Worm (Caenorhabditis elegans) whole organism, early embryonic: ENCODE results near the gene T05B11.4.

ENCODE experiments used
- B0310.2 ChIP-seq: sonication (generic microtip); optimal IDR thresholded peaks from 2 replicates; lab custom pipeline; 2016; ENCODE audit warnings: mild to moderate bottlenecking, missing genetic modification characterization, missing compliant biosample characterization
- F13C5.2 ChIP-seq: sonication (generic microtip); optimal IDR thresholded peaks from 2 replicates; lab custom pipeline; 2017; ENCODE audit warnings: mild to moderate bottlenecking, missing genetic modification characterization, inconsistent platforms, missing compliant biosample characterization
- aly-1 ChIP-seq: sonication (generic microtip); optimal IDR thresholded peaks from 2 replicates; lab custom pipeline; 2016; ENCODE audit warnings: missing genetic modification characterization, missing compliant biosample characterization
- ama-1 ChIP-seq: fragments of 150-350 bp; optimal IDR thresholded peaks from 2 replicates; lab custom pipeline; 2014
- ceh-13 ChIP-seq: fragments of 200-800 bp; sonication (Bioruptor generic); optimal IDR thresholded peaks from 2 replicates; lab custom pipeline; 2018; ENCODE audit warnings: mild to moderate bottlenecking, missing genetic modification characterization, missing compliant biosample characterization
- ceh-36 ChIP-seq: sonication (generic microtip); optimal IDR thresholded peaks from 2 replicates; lab custom pipeline; 2016; ENCODE audit warnings: missing genetic modification characterization, inconsistent platforms, missing compliant biosample characterization
- ets-7 ChIP-seq: sonication (generic microtip); optimal IDR thresholded peaks from 2 replicates; lab custom pipeline; 2016; ENCODE audit warnings: missing genotype, missing genetic modification characterization, missing compliant biosample characterization
- flt-1 ChIP-seq: fragments of 200-800 bp; sonication (Bioruptor generic); IDR thresholded peaks from 2 replicates; pipeline ENCODE4 v1.3.6; 2022; ENCODE audit warnings: missing genetic modification characterization, missing compliant biosample characterization
- hmbx-1 ChIP-seq: sonication (generic microtip); optimal IDR thresholded peaks from 2 replicates; lab custom pipeline; 2016; ENCODE audit warnings: mild to moderate bottlenecking, missing genetic modification characterization, missing compliant biosample characterization
- hmg-4 ChIP-seq: fragments of 200-800 bp; sonication (Bioruptor generic); optimal IDR thresholded peaks from 2 replicates; lab custom pipeline; 2018; ENCODE audit warnings: mild to moderate bottlenecking, missing genetic modification characterization, missing compliant biosample characterization
- hnd-1 ChIP-seq: sonication (generic microtip); optimal IDR thresholded peaks from 2 replicates; lab custom pipeline; 2016; ENCODE audit warnings: missing genetic modification characterization, missing compliant biosample characterization
- pes-1 ChIP-seq: fragments of 200-800 bp; sonication (Bioruptor generic); IDR thresholded peaks from 2 replicates; pipeline ENCODE4 v1.3.6; 2022; ENCODE audit warnings: missing genetic modification reagents, missing genetic modification characterization, missing compliant biosample characterization
- scrt-1 ChIP-seq: fragments of 200-800 bp; sonication (Bioruptor generic); IDR thresholded peaks from 2 replicates; pipeline ENCODE4 v1.3.6; 2022; ENCODE audit warnings: missing genetic modification characterization, missing compliant biosample characterization
- sea-1 ChIP-seq: fragments of 200-800 bp; sonication (Bioruptor generic); conservative IDR thresholded peaks from 2 replicates; pipeline ENCODE4 v1.3.6; 2022; ENCODE audit warnings: missing genetic modification characterization, missing compliant biosample characterization
- tbx-11 ChIP-seq: fragments of 200-800 bp; sonication (Bioruptor generic); IDR thresholded peaks from 2 replicates; pipeline ENCODE4 v1.3.6; 2022; ENCODE audit warnings: missing genetic modification characterization, missing compliant biosample characterization
- tbx-37 ChIP-seq: fragments of 200-800 bp; sonication (Bioruptor generic); conservative IDR thresholded peaks from 2 replicates; pipeline ENCODE4 v1.3.6; 2022; ENCODE audit warnings: missing genetic modification reagents, missing genetic modification characterization, missing compliant biosample characterization
- tra-4 ChIP-seq: sonication (generic microtip); optimal IDR thresholded peaks from 2 replicates; lab custom pipeline; 2017; ENCODE audit warnings: missing genetic modification characterization, missing compliant biosample characterization

Gene T05B11.4

ce11 chrV:7785117-7785516 is 30.7 kb upstream of the T05B11.4 start, which contains the start of gene C26F1.1:
Gene C26F1.1, plus strand, starts transcription at chrV:7785417.
- TF ChIP-seq ama-1 (no peak), B0310.2 (tag; lab: Kevin White, UChicago) (no peak), flt-1 (no peak), hmg-4 (GFP tag; lab: Kevin White, UChicago) (no peak), hnd-1 (tag; lab: Kevin White, UChicago) (no peak), aly-1 (tag; lab: Kevin White, UChicago) (no peak), tra-4 (tag; lab: Kevin White, UChicago) (no peak), F13C5.2 (tag; lab: Kevin White, UChicago) (no peak), hmbx-1 (tag; lab: Kevin White, UChicago) (no peak), tbx-11 (GFP tag; lab: Robert Waterston, UW) (no peak), sea-1 (GFP tag; lab: Robert Waterston, UW) (no peak), tbx-37 (no peak), ets-7 (tag; lab: Kevin White, UChicago) (no peak), scrt-1 (GFP tag; lab: Robert Waterston, UW) (no peak)

- no peak for TF ChIP-seq B0310.2 (tag; lab: Kevin White, UChicago)
- TF ChIP-seq tbx-37, result no peak
- TF ChIP-seq ama-1, result no peak
- no peak for TF ChIP-seq pes-1 (GFP tag; lab: Robert Waterston, UW)
- TF ChIP-seq tra-4 (tag; lab: Kevin White, UChicago), result no peak
- no peak for TF ChIP-seq hmbx-1 (tag; lab: Kevin White, UChicago)
- no peak for TF ChIP-seq hnd-1 (tag; lab: Kevin White, UChicago)
- no peak for TF ChIP-seq hmg-4 (GFP tag; lab: Kevin White, UChicago)
- TF ChIP-seq aly-1 (tag; lab: Kevin White, UChicago), result no peak
- no peak for TF ChIP-seq flt-1
- no peak for TF ChIP-seq F13C5.2 (tag; lab: Kevin White, UChicago)
These were observed 27.1 kb upstream of the T05B11.4 start, which contains the start of gene cyp-32A1 for ce11 chrV:7781511-7781910. Gene cyp-32A1, plus strand, starts transcription at chrV:7781811.

- TF ChIP-seq sea-1 (GFP tag; lab: Robert Waterston, UW) (no peak), scrt-1 (GFP tag; lab: Robert Waterston, UW) (no peak), tra-4 (tag; lab: Kevin White, UChicago) (no peak), flt-1 (no peak), hmbx-1 (tag; lab: Kevin White, UChicago) (no peak), ceh-36 (no peak), aly-1 (tag; lab: Kevin White, UChicago) (no peak), B0310.2 (tag; lab: Kevin White, UChicago) (no peak)
These were observed 24.5 kb upstream of the T05B11.4 start for ce11 chrV:7778999-7779398.

- TF ChIP-seq F13C5.2 (tag; lab: Kevin White, UChicago) (no peak), hmg-4 (GFP tag; lab: Kevin White, UChicago) (no peak), hmbx-1 (tag; lab: Kevin White, UChicago) (no peak), B0310.2 (tag; lab: Kevin White, UChicago) (no peak), hnd-1 (tag; lab: Kevin White, UChicago) (no peak), ceh-13 (GFP tag; lab: Kevin White, UChicago) (no peak), ama-1 (no peak), flt-1 (no peak)
These were observed 22.6 kb upstream of the T05B11.4 start, which contains the start of gene C26F1.3 for ce11 chrV:7777098-7777497. Gene C26F1.3, plus strand, starts transcription at chrV:7777300.

ce11 chrV:7776029-7776628 is 21.7 kb upstream of the T05B11.4 start, which contains the start of the genes rpl-39 and rps-30:
Gene rpl-39, minus strand, starts transcription at chrV:7776079.
Gene rps-30, plus strand, starts transcription at chrV:7776578.
- TF ChIP-seq hmg-4 (GFP tag; lab: Kevin White, UChicago) (peak; percentile 53), scrt-1 (GFP tag; lab: Robert Waterston, UW) (no peak), tbx-11 (GFP tag; lab: Robert Waterston, UW) (no peak), tra-4 (tag; lab: Kevin White, UChicago) (no peak), ama-1 (no peak), ets-7 (tag; lab: Kevin White, UChicago) (no peak), pes-1 (GFP tag; lab: Robert Waterston, UW) (peak; percentile 37; the same call in 1 of the 2 replicates), B0310.2 (tag; lab: Kevin White, UChicago) (no peak), F13C5.2 (tag; lab: Kevin White, UChicago) (peak; percentile 50), sea-1 (GFP tag; lab: Robert Waterston, UW) (no peak), aly-1 (tag; lab: Kevin White, UChicago) (no peak), tbx-37 (no peak), ceh-36 (no peak), hnd-1 (tag; lab: Kevin White, UChicago) (no peak), flt-1 (peak; percentile 26; the same call in 1 of the 2 replicates), ceh-13 (GFP tag; lab: Kevin White, UChicago) (no peak), hmbx-1 (tag; lab: Kevin White, UChicago) (no peak)

- TF ChIP-seq F13C5.2 (tag; lab: Kevin White, UChicago), result no peak
- no peak for TF ChIP-seq flt-1
- no peak for TF ChIP-seq ceh-36
- no peak for TF ChIP-seq B0310.2 (tag; lab: Kevin White, UChicago)
These were observed 20.8 kb upstream of the T05B11.4 start for ce11 chrV:7775226-7775625.

ce11 chrV:7774143-7774595 is 19.7 kb upstream of the T05B11.4 start, which contains the start of gene grl-10:
Gene grl-10, plus strand, starts transcription at chrV:7774545.
- TF ChIP-seq tra-4 (tag; lab: Kevin White, UChicago) (no peak), ets-7 (tag; lab: Kevin White, UChicago) (no peak), ceh-13 (GFP tag; lab: Kevin White, UChicago) (no peak), tbx-11 (GFP tag; lab: Robert Waterston, UW) (no peak), hnd-1 (tag; lab: Kevin White, UChicago) (no peak)
